Worm (Caenorhabditis elegans) whole organism, L1 larva: ENCODE measurements around the gene Y38H6C.24.

Source experiments
- C04F5.9 ChIP-seq: sonication (generic microtip); optimal IDR thresholded peaks from 2 replicates; lab custom pipeline; 2016; ENCODE audit warnings: missing genetic modification characterization, missing compliant biosample characterization
- C34B4.2 ChIP-seq: sonication (generic microtip); optimal IDR thresholded peaks from 2 replicates; lab custom pipeline; 2017; ENCODE audit warnings: mild to moderate bottlenecking, missing genetic modification characterization, missing compliant biosample characterization
- F16B12.6 ChIP-seq: fragments of 150-350 bp; optimal IDR thresholded peaks from 2 replicates; lab custom pipeline; 2014; ENCODE audit warnings: missing biosample characterization, missing genetic modification characterization
- alr-1 ChIP-seq: fragments of 200-800 bp; sonication (Bioruptor generic); optimal IDR thresholded peaks from 2 replicates; lab custom pipeline; 2018; ENCODE audit warnings: borderline replicate concordance, mild to moderate bottlenecking, missing genetic modification characterization, missing compliant biosample characterization
- blmp-1 ChIP-seq: fragments of 150-350 bp; optimal IDR thresholded peaks from 2 replicates; lab custom pipeline; 2014; ENCODE audit warnings: missing biosample characterization, missing genetic modification characterization
- ceh-63 ChIP-seq: fragments of 200-800 bp; sonication (Bioruptor generic); optimal IDR thresholded peaks from 2 replicates; lab custom pipeline; 2018; ENCODE audit warnings: mild to moderate bottlenecking, missing genetic modification characterization, missing compliant biosample characterization
- ceh-82 ChIP-seq, 3 experiments: fragments of 150-350 bp in 1 of 3; sonication (generic microtip) in 2 of 3; optimal IDR thresholded peaks; 2 replicates each; lab custom pipeline; 2014 to 2017; ENCODE audit warnings: missing biosample characterization in 3 of 3, missing genetic modification characterization in 3 of 3
- ces-1 ChIP-seq: fragments of 150-350 bp; optimal IDR thresholded peaks from 2 replicates; lab custom pipeline; 2014; ENCODE audit warnings: missing biosample characterization, missing genetic modification reagents, missing genetic modification characterization
- dpl-1 ChIP-seq, 3 experiments: fragments of 150-350 bp in 2 of 3; sonication (generic microtip) in 1 of 3; optimal IDR thresholded peaks; 2 replicates each; lab custom pipeline; 2014 to 2017; ENCODE audit warnings: missing biosample characterization in 3 of 3, missing genetic modification characterization in 3 of 3, missing genetic modification reagents in 3 of 3
- dsc-1 ChIP-seq: sonication (generic microtip); optimal IDR thresholded peaks from 2 replicates; lab custom pipeline; 2016; ENCODE audit warnings: mild to moderate bottlenecking, missing genetic modification characterization, missing compliant biosample characterization
- efl-1 ChIP-seq, 4 experiments: fragments of 150-350 bp; optimal IDR thresholded peaks in 3 of 4; peaks in 1 of 4; 1 replicate in 1 of 4; 2 replicates in 3 of 4; lab custom pipeline; 2014; ENCODE audit warnings: missing biosample characterization in 2 of 4, missing genetic modification characterization in 2 of 4, missing genetic modification reagents in 2 of 4
- elt-3 ChIP-seq, 6 experiments: fragments of 150-350 bp in 1 of 6; sonication (generic microtip); optimal IDR thresholded peaks; 2 replicates each; lab custom pipeline; 2017 to 2018; ENCODE audit warnings: missing biosample characterization in 6 of 6, missing genetic modification characterization in 6 of 6, inconsistent platforms in 1 of 6
- fkh-8 ChIP-seq: sonication (generic microtip); optimal IDR thresholded peaks from 2 replicates; lab custom pipeline; 2016; ENCODE audit warnings: mild to moderate bottlenecking, missing genetic modification characterization, missing compliant biosample characterization
- hlh-17 ChIP-seq: fragments of 200-800 bp; sonication (Bioruptor generic); optimal IDR thresholded peaks from 2 replicates; lab custom pipeline; 2018; ENCODE audit warnings: missing genetic modification characterization, mild to moderate bottlenecking, missing compliant biosample characterization, moderate library complexity, borderline replicate concordance
- hpl-2 ChIP-seq: fragments of 150-350 bp; optimal IDR thresholded peaks from 2 replicates; lab custom pipeline; 2014; ENCODE audit warnings: missing biosample characterization, missing genetic modification reagents, missing genetic modification characterization
- irx-1 ChIP-seq: sonication (generic microtip); optimal IDR thresholded peaks from 2 replicates; lab custom pipeline; 2016; ENCODE audit warnings: missing genetic modification characterization, missing compliant biosample characterization
- isw-1 ChIP-seq: fragments of 200-800 bp; sonication (Bioruptor generic); IDR thresholded peaks from 2 replicates; pipeline ENCODE4 v1.3.6; 2022; ENCODE audit warnings: missing genetic modification characterization, missing compliant biosample characterization
- jun-1 ChIP-seq: fragments of 150-350 bp; optimal IDR thresholded peaks from 2 replicates; lab custom pipeline; 2014; ENCODE audit warnings: missing biosample characterization, missing genetic modification reagents, missing genetic modification characterization
- lin-35 ChIP-seq, 2 experiments: fragments of 150-350 bp; optimal IDR thresholded peaks; 2 replicates each; lab custom pipeline; 2014; ENCODE audit warnings: missing biosample characterization in 2 of 2, missing genetic modification characterization in 2 of 2, missing genetic modification reagents in 2 of 2
- lin-39 ChIP-seq: fragments of 150-350 bp; optimal IDR thresholded peaks from 2 replicates; lab custom pipeline; 2014; ENCODE audit warnings: missing biosample characterization, missing genetic modification reagents, missing genetic modification characterization
- lsy-2 ChIP-seq, 2 experiments: fragments of 150-350 bp; optimal IDR thresholded peaks; 2 replicates each; lab custom pipeline; 2014; ENCODE audit warnings: missing biosample characterization in 2 of 2, missing genetic modification characterization in 2 of 2
- mep-1 ChIP-seq: fragments of 150-350 bp; optimal IDR thresholded peaks from 2 replicates; lab custom pipeline; 2014; ENCODE audit warnings: missing biosample characterization, missing genetic modification characterization
- nhr-11 ChIP-seq: fragments of 150-350 bp; optimal IDR thresholded peaks from 2 replicates; lab custom pipeline; 2014; ENCODE audit warnings: missing biosample characterization, missing genetic modification characterization
- nhr-19 ChIP-seq: fragments of 200-800 bp; sonication (Bioruptor generic); conservative IDR thresholded peaks from 2 replicates; pipeline ENCODE4 v1.3.6; 2022; ENCODE audit warnings: missing genetic modification characterization, missing compliant biosample characterization
- nhr-20 ChIP-seq: sonication (generic microtip); optimal IDR thresholded peaks from 2 replicates; lab custom pipeline; 2016; ENCODE audit warnings: mild to moderate bottlenecking, missing genetic modification characterization, missing compliant biosample characterization
- nhr-237 ChIP-seq: fragments of 150-350 bp; optimal IDR thresholded peaks from 2 replicates; lab custom pipeline; 2014; ENCODE audit warnings: missing biosample characterization, missing genetic modification characterization
- nhr-47 ChIP-seq: sonication (generic microtip); optimal IDR thresholded peaks from 2 replicates; lab custom pipeline; 2016; ENCODE audit warnings: mild to moderate bottlenecking, missing genetic modification characterization, moderate library complexity, missing compliant biosample characterization
- nhr-71 ChIP-seq: sonication (generic microtip); optimal IDR thresholded peaks from 2 replicates; lab custom pipeline; 2016; ENCODE audit warnings: mild to moderate bottlenecking, missing genetic modification characterization, moderate library complexity, missing compliant biosample characterization
- nhr-77 ChIP-seq: fragments of 150-350 bp; optimal IDR thresholded peaks from 2 replicates; lab custom pipeline; 2014; ENCODE audit warnings: missing biosample characterization, missing genetic modification characterization
- nhr-84 ChIP-seq: sonication (generic microtip); optimal IDR thresholded peaks from 2 replicates; lab custom pipeline; 2017; ENCODE audit warnings: missing biosample characterization, missing genetic modification characterization
- nhr-85 ChIP-seq: sonication (generic microtip); peaks from one replicate; lab custom pipeline; 2016; ENCODE audit warnings: missing genetic modification characterization, inconsistent platforms, missing compliant biosample characterization
- nhr-90 ChIP-seq: sonication (generic microtip); optimal IDR thresholded peaks from 2 replicates; lab custom pipeline; 2016; ENCODE audit warnings: mild to moderate bottlenecking, missing genetic modification characterization, missing compliant biosample characterization; ENCODE audit not compliant: poor library complexity
- pqm-1 ChIP-seq: sonication (generic microtip); optimal IDR thresholded peaks from 3 replicates; lab custom pipeline; 2017; ENCODE audit warnings: missing biosample characterization, missing genetic modification characterization
- snpc-4 ChIP-seq: fragments of 150-350 bp; optimal IDR thresholded peaks from 2 replicates; lab custom pipeline; 2014; ENCODE audit warnings: missing biosample characterization, missing genetic modification characterization
- snu-23 ChIP-seq: sonication (generic microtip); optimal IDR thresholded peaks from 2 replicates; lab custom pipeline; 2016; ENCODE audit warnings: missing genetic modification characterization, missing compliant biosample characterization
- swsn-7 ChIP-seq: sonication (generic microtip); optimal IDR thresholded peaks from 2 replicates; lab custom pipeline; 2016; ENCODE audit warnings: missing genetic modification characterization, missing compliant biosample characterization
- tbx-2 ChIP-seq: sonication (generic microtip); optimal IDR thresholded peaks from 2 replicates; lab custom pipeline; 2016; ENCODE audit warnings: missing genetic modification characterization, missing compliant biosample characterization
- tlp-1 ChIP-seq: fragments of 150-350 bp; optimal IDR thresholded peaks from 2 replicates; lab custom pipeline; 2014; ENCODE audit warnings: missing biosample characterization, missing genetic modification characterization
- unc-130 ChIP-seq: fragments of 150-350 bp; optimal IDR thresholded peaks from 2 replicates; lab custom pipeline; 2017; ENCODE audit warnings: missing biosample characterization, missing genetic modification characterization, inconsistent platforms
- unc-86 ChIP-seq: sonication (generic microtip); optimal IDR thresholded peaks from 2 replicates; lab custom pipeline; 2016; ENCODE audit warnings: missing genetic modification characterization, missing compliant biosample characterization
- xbp-1 ChIP-seq: sonication (generic microtip); optimal IDR thresholded peaks from 2 replicates; lab custom pipeline; 2016; ENCODE audit warnings: missing genetic modification characterization, missing compliant biosample characterization
- ztf-11 ChIP-seq, 2 experiments: sonication (generic microtip); optimal IDR thresholded peaks; 2 replicates each; lab custom pipeline; 2016 to 2017; ENCODE audit warnings: missing genetic modification characterization in 2 of 2, missing biosample characterization in 1 of 2, missing compliant biosample characterization in 1 of 2

The Y38H6C.24 gene

ce11 chrV:20489102-20489501, 37.1 kb upstream of the Y38H6C.24 start, which contains the start of gene srbc-78:
srbc-78 (minus strand) TSS chrV:20489202.
- TF ChIP-seq ces-1 (GFP tag; lab: Kevin White, UChicago) (no peak), isw-1 (GFP tag; lab: Robert Waterston, UW) (no peak), xbp-1 (tag; lab: Kevin White, UChicago) (no peak), pqm-1 (no peak), nhr-90 (no peak), snpc-4 (tag; lab: Kevin White, UChicago) (no peak), lin-39 (tag; lab: Kevin White, UChicago) (no peak), swsn-7 (tag; lab: Kevin White, UChicago) (no peak), alr-1 (tag; lab: Kevin White, UChicago) (no peak), dsc-1 (tag; lab: Kevin White, UChicago) (no peak), jun-1 (no peak), ztf-11 (tag; optimal IDR thresholded peaks at IDR 0.05; lab: Kevin White, UChicago) (no peak), lin-35 (GFP tag; optimal IDR thresholded peaks at IDR 0.05; lab: Kevin White, UChicago) (no peak), tbx-2 (no peak), ceh-63 (GFP tag; lab: Kevin White, UChicago) (no peak), dpl-1 (GFP tag; optimal IDR thresholded peaks at IDR 0.05; lab: Kevin White, UChicago) (no peak), C04F5.9 (no peak)

- TF ChIP-seq nhr-47 (no peak), nhr-85 (tag; lab: Kevin White, UChicago) (peak; percentile 19)
- TF ChIP-seq, all 84 proteins: peak for 1
Observed at ce11 chrV:20492385-20492784, 33.9 kb upstream of the Y38H6C.24 start, which contains the start of gene srbc-79. srbc-79 (minus strand) TSS chrV:20492485.

ce11 chrV:20493271-20494231, 32.7 kb upstream of the Y38H6C.24 start, which contains the start of gene B0250.5:
B0250.5 (plus strand) TSS chrV:20493924.
- TF ChIP-seq lin-39 (tag; lab: Kevin White, UChicago) = peak; percentile 31
- no peak for TF ChIP-seq hlh-17 (GFP tag; lab: Kevin White, UChicago)
- peak; percentile 10 for TF ChIP-seq hpl-2 (GFP tag; lab: Kevin White, UChicago)
- TF ChIP-seq ceh-82 (tag; optimal IDR thresholded peaks at IDR 0.05; lab: Kevin White, UChicago) = peak in 2 of 3 experiments; percentile 1 to 28
- peak; percentile 42 for TF ChIP-seq dsc-1 (tag; lab: Kevin White, UChicago)
- TF ChIP-seq dpl-1 (GFP tag; optimal IDR thresholded peaks at IDR 0.05; lab: Kevin White, UChicago) = peak; percentile 56 to 77 (median 63)
- no peak for TF ChIP-seq nhr-84 (tag; lab: Kevin White, UChicago)
- TF ChIP-seq lsy-2 (tag; optimal IDR thresholded peaks at IDR 0.05; lab: Kevin White, UChicago) = peak; percentile 60 to 70
- TF ChIP-seq F16B12.6 (tag; lab: Kevin White, UChicago) = peak; percentile 90
- peak; percentile 72 for TF ChIP-seq isw-1 (GFP tag; lab: Robert Waterston, UW)
- no peak for TF ChIP-seq nhr-77 (tag; lab: Kevin White, UChicago)
- TF ChIP-seq tlp-1 (tag; lab: Kevin White, UChicago) = no peak
- TF ChIP-seq nhr-47 = peak; percentile 80
- no peak for TF ChIP-seq unc-130 (tag; lab: Kevin White, UChicago)
- peak; percentile 62 for TF ChIP-seq irx-1 (tag; lab: Kevin White, UChicago)
- peak; percentile 32; the same call in 1 of the 2 replicates for TF ChIP-seq nhr-19
- TF ChIP-seq snu-23 (GFP tag; lab: Kevin White, UChicago) = peak; percentile 69
- peak; percentile 69 for TF ChIP-seq mep-1
- TF ChIP-seq elt-3 (tag; optimal IDR thresholded peaks at IDR 0.05; lab: Kevin White, UChicago) = peak in 1 of 6 experiments; percentile 18
- TF ChIP-seq tbx-2 = peak; percentile 27
- peak; percentile 25 for TF ChIP-seq unc-86 (tag; lab: Kevin White, UChicago)
- TF ChIP-seq C34B4.2 = no peak
- peak; percentile 40 for TF ChIP-seq snpc-4 (tag; lab: Kevin White, UChicago)
- TF ChIP-seq fkh-8 = peak; percentile 5
- peak; percentile 28 to 80 for TF ChIP-seq lin-35 (GFP tag; optimal IDR thresholded peaks at IDR 0.05; lab: Kevin White, UChicago)
- peak; percentile 68 for TF ChIP-seq nhr-71 (tag; lab: Kevin White, UChicago)
- peak; percentile 22 for TF ChIP-seq blmp-1 (tag; lab: Kevin White, UChicago)
- peak; percentile 82 for TF ChIP-seq xbp-1 (tag; lab: Kevin White, UChicago)
- TF ChIP-seq nhr-20 = peak; percentile 56
- peak; percentile 68 for TF ChIP-seq swsn-7 (tag; lab: Kevin White, UChicago)
- no peak for TF ChIP-seq nhr-11 (tag; lab: Kevin White, UChicago)
- peak; percentile 46 to 73 for TF ChIP-seq efl-1 (optimal IDR thresholded peaks at IDR 0.05; lab: Kevin White, UChicago)
- TF ChIP-seq efl-1 (GFP tag; optimal IDR thresholded peaks at IDR 0.05 in 1 of 2; lab: Kevin White, UChicago) = peak; percentile 72 to 94
- TF ChIP-seq nhr-85 (tag; lab: Kevin White, UChicago) = peak; percentile 74
- TF ChIP-seq nhr-237 (tag; lab: Kevin White, UChicago) = no peak
